Fruit fly (Drosophila melanogaster) Kc167 (cell line): ENCODE results near the gene N.

ENCODE experiments used
- Myc ChIP-seq: fragments of >200 bp; optimal IDR thresholded peaks from 2 replicates; lab custom pipeline; 2017; ENCODE audit warnings: missing external identifiers
- Sin3A ChIP-seq: fragments of >200 bp; optimal IDR thresholded peaks from 2 replicates; lab custom pipeline; 2018; ENCODE audit warnings: missing external identifiers
- h ChIP-seq: fragments of >200 bp; optimal IDR thresholded peaks from 3 replicates; lab custom pipeline; 2018; ENCODE audit warnings: missing external identifiers
- insv ChIP-seq: fragments of >200 bp; optimal IDR thresholded peaks from 3 replicates; lab custom pipeline; 2018; ENCODE audit warnings: missing external identifiers
- ttk ChIP-seq: sonication (Bioruptor generic); optimal IDR thresholded peaks from 2 replicates; lab custom pipeline; 2017; ENCODE audit warnings: missing external identifiers

DNA sequence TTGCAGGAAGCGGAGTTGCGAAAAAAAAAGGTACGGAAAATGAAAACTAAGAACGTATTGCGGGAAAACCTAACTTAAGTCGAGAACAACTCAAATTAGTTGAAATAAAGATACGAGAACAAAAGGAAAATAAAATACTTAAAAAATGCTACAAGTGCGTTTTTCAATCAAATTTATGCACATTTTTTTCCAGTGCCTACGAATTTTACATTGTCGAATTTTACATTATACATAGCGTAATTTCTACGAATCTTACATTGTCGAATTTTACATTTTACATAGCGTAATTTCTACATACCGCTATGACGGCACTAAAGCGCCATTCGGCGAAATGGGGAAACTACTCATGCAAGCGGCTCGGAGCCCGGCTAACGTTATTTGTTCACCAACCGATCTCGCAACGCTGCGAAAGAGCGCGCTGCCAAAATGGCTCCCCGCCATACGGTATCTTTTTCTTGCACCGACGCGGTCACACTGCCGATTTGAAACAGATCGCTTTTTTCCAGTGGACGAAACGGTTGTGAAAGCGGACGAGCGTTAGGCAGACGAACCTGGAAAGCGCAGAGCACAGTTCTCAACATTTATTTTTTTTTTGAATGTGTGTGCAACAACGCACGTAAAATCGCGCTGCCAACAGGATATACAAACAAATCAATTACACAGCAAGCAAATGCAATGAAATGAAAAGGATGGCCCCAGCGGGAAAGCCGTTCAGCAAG, at the start of gene N:
- no peak for TF ChIP-seq Sin3A (lab: Kevin White, UChicago)
- TF ChIP-seq h (lab: Kevin White, UChicago) = no peak
- TF ChIP-seq ttk (lab: Kevin White, UChicago) = no peak
- TF ChIP-seq Myc = no peak
- no peak for TF ChIP-seq insv (lab: Kevin White, UChicago)
